Worm (Caenorhabditis elegans): ENCODE measurements around the gene scl-21.

DNA sequence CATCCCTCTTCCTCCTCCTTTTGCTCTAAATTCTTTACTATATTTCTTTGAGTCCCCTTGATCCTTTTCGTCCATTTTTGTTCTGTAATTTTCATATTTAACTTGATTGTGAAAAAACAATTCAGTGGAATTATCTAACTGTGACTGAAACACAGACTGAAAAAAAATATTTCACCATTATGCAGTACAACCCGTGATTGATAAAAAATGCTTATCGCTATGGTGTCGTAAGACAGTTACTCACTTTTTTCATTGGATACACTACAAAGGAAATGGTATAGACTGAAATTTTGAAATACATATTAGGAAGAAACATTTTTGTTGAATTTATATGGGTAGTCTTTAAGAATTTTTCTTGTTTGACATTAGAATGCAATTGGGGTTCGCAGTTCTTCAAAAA lies 27.9 kb downstream of the scl-21 start, which contains the start of gene Y43F8B.23:
- TF ChIP-seq C34F6.9 (tag; optimal IDR thresholded peaks at IDR 0.05) (no peak), lsy-2 (tag; optimal IDR thresholded peaks at IDR 0.05) (no peak), nhr-10 (tag; optimal IDR thresholded peaks at IDR 0.05) (no peak), R02D3.7 (tag; optimal IDR thresholded peaks at IDR 0.05) (no peak), nhr-25 (tag; optimal IDR thresholded peaks at IDR 0.05) (no peak), skn-1 (tag; optimal IDR thresholded peaks at IDR 0.05) (no peak)

All from whole organism, L2 larva.